Worm (Caenorhabditis elegans) whole organism, L4 larva: ENCODE measurements around the gene ptr-25.
A peak's percentile ranks its signal among the peaks of the same experiment; 100 is the strongest.

ENCODE experiments used
- D1046.2 ChIP-seq: fragments of 200-800 bp; sonication (Bioruptor generic); IDR thresholded peaks from 2 replicates; pipeline ENCODE4 v1.3.6; 2022; ENCODE audit warnings: missing genetic modification characterization, missing compliant biosample characterization
- F44E2.7 ChIP-seq: fragments of 200-800 bp; sonication (Bioruptor generic); IDR thresholded peaks from 2 replicates; pipeline ENCODE4 v2.1.2; 2022; ENCODE audit warnings: missing genetic modification characterization, missing compliant biosample characterization
- T20F7.1 ChIP-seq: fragments of 200-800 bp; sonication (Bioruptor generic); optimal IDR thresholded peaks from 2 replicates; lab custom pipeline; 2018; ENCODE audit warnings: mild to moderate bottlenecking, missing genetic modification characterization, missing compliant biosample characterization
- T26A8.4 ChIP-seq: fragments of 200-800 bp; sonication (Bioruptor generic); IDR thresholded peaks from 2 replicates; pipeline ENCODE4 v1.3.6; 2022; ENCODE audit warnings: missing genetic modification characterization, missing compliant biosample characterization
- Y5F2A.4 ChIP-seq: fragments of 200-800 bp; sonication (Bioruptor generic); optimal IDR thresholded peaks from 2 replicates; lab custom pipeline; 2018; ENCODE audit warnings: mild to moderate bottlenecking, missing genetic modification characterization, missing compliant biosample characterization
- Y75B8A.6 ChIP-seq: fragments of 200-800 bp; sonication (Bioruptor generic); IDR thresholded peaks from 2 replicates; pipeline ENCODE4 v1.3.6; 2022; ENCODE audit warnings: missing genetic modification reagents, missing genetic modification characterization, missing compliant biosample characterization
- ZK337.2 ChIP-seq: fragments of 200-800 bp; sonication (Bioruptor generic); IDR thresholded peaks from 2 replicates; pipeline ENCODE4 v1.3.6; 2022; ENCODE audit warnings: missing genetic modification reagents, missing genetic modification characterization, missing compliant biosample characterization
- ZK546.5 ChIP-seq, 2 experiments: sonication (generic microtip); optimal IDR thresholded peaks; 2 replicates each; lab custom pipeline; 2017; ENCODE audit warnings: missing biosample characterization in 2 of 2, missing genetic modification characterization in 2 of 2
- aha-1 ChIP-seq: fragments of 150-350 bp; peaks from one replicate; lab custom pipeline; 2014; ENCODE audit warnings: missing biosample characterization, missing genetic modification characterization
- arid-1 ChIP-seq: fragments of 200-800 bp; sonication (Bioruptor generic); conservative IDR thresholded peaks from 2 replicates; pipeline ENCODE4 v1.3.6; 2022; ENCODE audit warnings: missing genetic modification reagents, missing genetic modification characterization, missing compliant biosample characterization
- attf-4 ChIP-seq: sonication (generic microtip); optimal IDR thresholded peaks from 3 replicates; lab custom pipeline; 2017; ENCODE audit warnings: missing biosample characterization, missing genetic modification characterization
- ceh-28 ChIP-seq: fragments of 150-350 bp; optimal IDR thresholded peaks from 2 replicates; lab custom pipeline; 2014; ENCODE audit warnings: missing biosample characterization, missing genetic modification reagents, missing genetic modification characterization
- ceh-82 ChIP-seq: sonication (generic microtip); optimal IDR thresholded peaks from 2 replicates; lab custom pipeline; 2017; ENCODE audit warnings: missing biosample characterization, missing genetic modification characterization
- daf-19 ChIP-seq: fragments of 200-800 bp; sonication (Bioruptor generic); conservative IDR thresholded peaks from 2 replicates; pipeline ENCODE4 v1.3.6; 2022; ENCODE audit warnings: missing genetic modification characterization, missing compliant biosample characterization
- dmd-6 ChIP-seq: fragments of 200-800 bp; sonication (Bioruptor generic); IDR thresholded peaks from 2 replicates; pipeline ENCODE4 v1.3.6; 2022; ENCODE audit warnings: missing genetic modification reagents, missing genetic modification characterization, missing compliant biosample characterization
- fkh-10 ChIP-seq: fragments of 150-350 bp; optimal IDR thresholded peaks from 2 replicates; lab custom pipeline; 2014; ENCODE audit warnings: missing biosample characterization, missing genetic modification reagents, missing genetic modification characterization
- fos-1 ChIP-seq: fragments of 150-350 bp; optimal IDR thresholded peaks from 2 replicates; lab custom pipeline; 2014; ENCODE audit warnings: missing biosample characterization, missing genetic modification characterization
- gei-8 ChIP-seq: fragments of 200-800 bp; sonication (Bioruptor generic); optimal IDR thresholded peaks from 2 replicates; lab custom pipeline; 2018; ENCODE audit warnings: mild to moderate bottlenecking, missing genetic modification characterization, missing compliant biosample characterization
- lim-7 ChIP-seq: fragments of 200-800 bp; sonication (Bioruptor generic); IDR thresholded peaks from 2 replicates; pipeline ENCODE4 v1.3.6; 2022; ENCODE audit warnings: missing genetic modification characterization, missing compliant biosample characterization
- lin-15B ChIP-seq: fragments of 150-350 bp; sonication (generic microtip); optimal IDR thresholded peaks from 3 replicates; lab custom pipeline; 2014; ENCODE audit warnings: missing biosample characterization, missing genetic modification characterization
- lin-29 ChIP-seq: fragments of 200-800 bp; sonication (Bioruptor generic); IDR thresholded peaks from 2 replicates; pipeline ENCODE4 v1.3.6; 2022; ENCODE audit warnings: missing genetic modification reagents, missing genetic modification characterization, missing compliant biosample characterization
- lin-38 ChIP-seq: fragments of 200-800 bp; sonication (Bioruptor generic); IDR thresholded peaks from 2 replicates; pipeline ENCODE4 v1.3.6; 2022; ENCODE audit warnings: missing genetic modification reagents, missing genetic modification characterization, missing compliant biosample characterization
- lsy-2 ChIP-seq, 2 experiments: fragments of 150-350 bp in 1 of 2; sonication (generic microtip) in 1 of 2; optimal IDR thresholded peaks; 2 replicates each; lab custom pipeline; 2014 to 2017; ENCODE audit warnings: missing biosample characterization in 2 of 2, missing genetic modification characterization in 2 of 2
- mdt-29 ChIP-seq: fragments of 200-800 bp; sonication (Bioruptor generic); IDR thresholded peaks from 2 replicates; pipeline ENCODE4 v1.3.6; 2022; ENCODE audit warnings: missing genetic modification reagents, missing genetic modification characterization, missing compliant biosample characterization
- mes-2 ChIP-seq: sonication (generic microtip); optimal IDR thresholded peaks from 2 replicates; lab custom pipeline; 2016; ENCODE audit warnings: missing genotype, mild to moderate bottlenecking, missing genetic modification characterization, missing compliant biosample characterization; ENCODE audit not compliant: poor library complexity, severe bottlenecking
- mxl-2 ChIP-seq: fragments of 200-800 bp; sonication (Bioruptor generic); conservative IDR thresholded peaks from 2 replicates; pipeline ENCODE4 v1.3.6; 2022; ENCODE audit warnings: missing genetic modification reagents, missing genetic modification characterization, missing compliant biosample characterization
- mxl-3 ChIP-seq: fragments of 200-800 bp; sonication (Bioruptor generic); optimal IDR thresholded peaks from 2 replicates; lab custom pipeline; 2018; ENCODE audit warnings: mild to moderate bottlenecking, missing genetic modification characterization, missing compliant biosample characterization
- nhr-10 ChIP-seq: fragments of 150-350 bp; optimal IDR thresholded peaks from 2 replicates; lab custom pipeline; 2014; ENCODE audit warnings: missing biosample characterization, missing genetic modification characterization
- nhr-237 ChIP-seq: sonication (generic microtip); optimal IDR thresholded peaks from 2 replicates; lab custom pipeline; 2017; ENCODE audit warnings: missing biosample characterization, missing genetic modification characterization
- nhr-41 ChIP-seq: fragments of 200-800 bp; sonication (Bioruptor generic); IDR thresholded peaks from 2 replicates; pipeline ENCODE4 v1.3.6; 2022; ENCODE audit warnings: missing genetic modification reagents, missing genetic modification characterization, missing compliant biosample characterization
- nhr-42 ChIP-seq: fragments of 200-800 bp; sonication (Bioruptor generic); IDR thresholded peaks from 2 replicates; pipeline ENCODE4 v1.3.6; 2022; ENCODE audit warnings: missing genetic modification characterization, missing compliant biosample characterization
- nhr-48 ChIP-seq: sonication (generic microtip); optimal IDR thresholded peaks from 2 replicates; lab custom pipeline; 2016; ENCODE audit warnings: mild to moderate bottlenecking, missing genetic modification characterization, missing compliant biosample characterization
- php-3 ChIP-seq: fragments of 200-800 bp; sonication (Bioruptor generic); IDR thresholded peaks from 2 replicates; pipeline ENCODE4 v1.3.6; 2022; ENCODE audit warnings: missing genetic modification reagents, missing genetic modification characterization, missing compliant biosample characterization
- sdz-12 ChIP-seq: fragments of 200-800 bp; sonication (Bioruptor generic); optimal IDR thresholded peaks from 2 replicates; lab custom pipeline; 2018; ENCODE audit warnings: mild to moderate bottlenecking, missing genetic modification characterization, missing compliant biosample characterization
- set-16 ChIP-seq: fragments of 200-800 bp; sonication (Bioruptor generic); IDR thresholded peaks from 2 replicates; pipeline ENCODE4 v1.3.6; 2022; ENCODE audit warnings: missing genetic modification reagents, missing genetic modification characterization, missing compliant biosample characterization
- tra-1 ChIP-seq: fragments of 200-800 bp; sonication (Bioruptor generic); IDR thresholded peaks from 2 replicates; pipeline ENCODE4 v1.3.6; 2022; ENCODE audit warnings: missing genetic modification reagents, missing genetic modification characterization, missing compliant biosample characterization
- zag-1 ChIP-seq: fragments of 150-350 bp; optimal IDR thresholded peaks from 2 replicates; lab custom pipeline; 2014; ENCODE audit warnings: missing biosample characterization, missing genetic modification characterization
- zfp-2 ChIP-seq: sonication (generic microtip); optimal IDR thresholded peaks from 2 replicates; lab custom pipeline; 2016; ENCODE audit warnings: mild to moderate bottlenecking, missing genetic modification characterization, missing compliant biosample characterization
- zfp-3 ChIP-seq: fragments of 200-800 bp; sonication (Bioruptor generic); conservative IDR thresholded peaks from 2 replicates; pipeline ENCODE4 v1.3.6; 2022; ENCODE audit warnings: missing genetic modification reagents, missing genetic modification characterization, missing compliant biosample characterization

The ptr-25 gene

DNA sequence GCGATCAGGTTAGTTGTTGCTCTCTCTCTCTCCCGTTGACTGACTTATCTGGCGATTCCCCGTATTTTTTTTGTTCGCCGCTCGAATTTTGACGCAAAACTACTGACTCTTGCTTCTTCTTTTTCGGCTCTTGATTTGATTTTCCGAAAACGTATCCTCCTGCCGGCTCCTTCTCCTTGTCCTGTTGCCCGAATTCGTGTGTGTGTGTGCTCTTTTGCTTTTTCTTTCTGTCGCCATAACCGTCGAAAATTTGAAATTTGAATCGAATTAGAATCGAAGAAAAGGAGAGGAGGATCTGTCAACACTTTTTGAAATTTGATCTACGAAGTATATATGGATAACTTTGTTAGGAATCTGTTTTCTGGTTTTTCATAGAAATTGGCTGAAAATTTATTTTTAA, 24.6 kb downstream of the ptr-25 start:
- no peak for TF ChIP-seq nhr-48 (tag; lab: Kevin White, UChicago)
- TF ChIP-seq fkh-10 (GFP tag; lab: Kevin White, UChicago), result peak; percentile 22
- TF ChIP-seq, all 104 proteins: peak for 1

DNA sequence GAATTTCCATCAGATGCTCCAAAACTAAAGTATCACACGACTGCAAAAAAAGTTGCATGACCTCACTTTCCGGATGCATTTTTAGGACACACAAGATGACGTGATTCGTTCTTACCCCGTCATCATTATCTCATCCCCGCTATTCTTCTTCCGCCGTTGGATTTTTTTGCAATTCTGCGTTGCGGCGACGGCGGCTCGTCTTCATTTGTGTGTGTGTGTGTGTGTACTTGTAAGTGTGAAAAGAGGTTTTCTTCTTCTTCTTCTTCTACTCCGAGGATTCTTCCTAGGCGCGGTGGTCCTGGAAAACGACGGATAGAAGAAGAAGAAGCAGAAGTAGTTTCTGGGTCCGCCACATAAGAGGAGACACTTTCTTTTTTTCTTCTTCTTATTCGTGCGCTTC, 27.8 kb downstream of the ptr-25 start:
- TF ChIP-seq mes-2 (tag; lab: Kevin White, UChicago) (no peak), fos-1 (tag; lab: Kevin White, UChicago) (no peak), nhr-41 (GFP tag; lab: Robert Waterston, UW) (no peak), aha-1 (tag; lab: Kevin White, UChicago) (peak; percentile 10), ZK546.5 (tag; optimal IDR thresholded peaks at IDR 0.05; lab: Kevin White, UChicago) (no peak), nhr-237 (tag; lab: Kevin White, UChicago) (no peak), ZK337.2 (no peak)

DNA sequence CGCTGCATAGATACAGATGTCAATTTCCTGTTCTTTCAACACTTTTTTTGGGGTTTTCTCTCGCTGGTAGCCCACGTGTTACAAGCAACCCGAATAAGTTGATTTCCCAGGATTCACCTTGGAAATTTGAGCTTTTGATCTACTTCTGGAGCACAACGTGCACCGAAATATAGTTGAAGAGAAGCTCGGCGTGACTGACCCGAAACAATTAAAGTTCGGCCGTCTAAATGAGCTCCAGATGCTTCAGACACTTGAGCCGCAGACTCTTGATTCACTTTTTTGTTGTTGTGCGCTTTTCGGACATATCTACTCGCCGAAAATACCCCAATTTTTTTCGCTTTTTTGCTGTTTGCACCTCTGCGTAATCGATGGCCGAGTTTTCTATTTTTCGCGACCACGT, 31.0 kb downstream of the ptr-25 start:
- TF ChIP-seq F44E2.7 (GFP tag; lab: Robert Waterston, UW) (no peak), T20F7.1 (no peak), T26A8.4 (GFP tag; lab: Robert Waterston, UW) (no peak), zag-1 (tag; lab: Kevin White, UChicago) (no peak), lin-38 (GFP tag; lab: Robert Waterston, UW) (no peak; the same call in 1 of the 2 replicates), daf-19 (GFP tag; lab: Robert Waterston, UW) (no peak), lin-15B (no peak), attf-4 (tag; lab: Kevin White, UChicago) (no peak), Y5F2A.4 (GFP tag; lab: Kevin White, UChicago) (no peak), dmd-6 (no peak), mxl-3 (GFP tag; lab: Kevin White, UChicago) (no peak), Y75B8A.6 (GFP tag; lab: Robert Waterston, UW) (no peak)

DNA sequence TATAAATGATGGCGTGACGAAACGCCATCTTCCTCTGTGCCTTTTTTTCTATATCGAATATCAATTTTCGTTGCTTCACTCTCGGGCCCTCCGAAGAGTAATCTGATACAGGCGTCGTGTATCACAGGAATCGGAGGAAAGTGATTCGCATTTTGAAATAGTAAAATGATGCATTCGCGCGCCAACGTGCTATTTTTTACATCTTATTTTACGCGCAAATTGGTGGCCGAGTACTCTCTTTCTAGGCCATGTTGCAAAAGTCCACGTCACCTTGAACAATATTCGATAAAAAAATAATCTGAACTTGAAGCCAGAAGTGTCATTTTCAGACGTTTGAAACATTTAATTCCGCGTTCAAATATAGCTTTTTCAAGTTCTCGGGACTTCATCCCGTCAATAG, 31.7 kb downstream of the ptr-25 start:
- TF ChIP-seq mxl-3 (GFP tag; lab: Kevin White, UChicago), result no peak
- peak; percentile 62 for TF ChIP-seq aha-1 (tag; lab: Kevin White, UChicago)
- TF ChIP-seq, all 104 proteins: peak for 1

DNA sequence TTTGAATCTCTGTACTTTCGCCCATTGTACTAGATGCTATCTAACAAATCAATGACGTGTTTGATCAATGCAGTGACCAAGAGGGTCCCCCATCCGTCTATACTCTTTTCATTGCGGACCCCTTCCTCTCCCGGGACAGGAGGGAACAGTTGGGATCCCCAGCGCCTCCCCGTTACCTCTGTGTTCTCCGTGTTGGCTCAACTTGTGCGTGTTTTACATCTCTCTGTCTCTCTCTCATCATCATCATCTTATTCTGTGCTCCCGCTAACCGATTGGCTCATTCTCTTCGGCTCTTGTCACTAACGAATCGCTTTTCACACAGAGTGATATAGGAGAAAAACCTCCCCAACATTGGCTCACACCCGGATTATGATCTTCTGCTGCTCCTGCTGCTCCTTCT, 32.6 kb downstream of the ptr-25 start, which contains the start of gene unc-49:
Gene unc-49, plus strand, starts transcription at position 240 of the 400 bp plus-strand sequence.
- peak; percentile 58 for TF ChIP-seq aha-1 (tag; lab: Kevin White, UChicago)
- no peak for TF ChIP-seq D1046.2 (GFP tag; lab: Robert Waterston, UW)

ce11 chrIII:10521219-10521618, 33.3 kb downstream of the ptr-25 start:
- TF ChIP-seq nhr-10 (tag; lab: Kevin White, UChicago) (no peak), lin-29 (GFP tag; lab: Robert Waterston, UW) (no peak), ceh-82 (no peak), ceh-28 (tag; lab: Kevin White, UChicago) (no peak), F44E2.7 (GFP tag; lab: Robert Waterston, UW) (no peak), php-3 (GFP tag; lab: Robert Waterston, UW) (no peak), zfp-3 (GFP tag; lab: Robert Waterston, UW) (no peak), gei-8 (GFP tag; lab: Kevin White, UChicago) (no peak), set-16 (no peak), mes-2 (tag; lab: Kevin White, UChicago) (no peak), arid-1 (GFP tag; lab: Robert Waterston, UW) (no peak), lsy-2 (tag; optimal IDR thresholded peaks at IDR 0.05; lab: Kevin White, UChicago) (no peak), tra-1 (GFP tag; lab: Robert Waterston, UW) (no peak), mxl-2 (GFP tag; lab: Robert Waterston, UW) (no peak), sdz-12 (no peak), lim-7 (no peak), nhr-42 (no peak), mdt-29 (GFP tag; lab: Robert Waterston, UW) (no peak), zfp-2 (tag; lab: Kevin White, UChicago) (no peak), nhr-237 (tag; lab: Kevin White, UChicago) (no peak)
